Fruit fly (Drosophila melanogaster) whole organism, embryonic: ENCODE results near the gene lectin-37Db.

Source experiments
- Bteb2 ChIP-seq: fragments of 200-800 bp; sonication (Bioruptor generic); optimal IDR thresholded peaks from 2 replicates; lab custom pipeline; 2016; ENCODE audit warnings: missing biosample characterization, missing genetic modification characterization
- CG10267 ChIP-seq: fragments of 200-800 bp; sonication (Bioruptor generic); optimal IDR thresholded peaks from 2 replicates; lab custom pipeline; 2018; ENCODE audit warnings: missing biosample characterization, mild to moderate bottlenecking, missing genetic modification characterization, moderate library complexity
- CG10565 ChIP-seq: fragments of 200-800 bp; sonication (Bioruptor generic); optimal IDR thresholded peaks from 3 replicates; lab custom pipeline; 2016; ENCODE audit warnings: missing biosample characterization, mild to moderate bottlenecking, missing genetic modification characterization
- CG11696 ChIP-seq: fragments of 200-800 bp; sonication (Bioruptor generic); IDR thresholded peaks from 2 replicates; pipeline ENCODE4 v1.3.6; 2022; ENCODE audit warnings: missing biosample characterization, missing genetic modification characterization
- CG11723 ChIP-seq: fragments of 200-800 bp; sonication (Bioruptor generic); optimal IDR thresholded peaks from 2 replicates; lab custom pipeline; 2017; ENCODE audit warnings: missing biosample characterization, mild to moderate bottlenecking, missing genetic modification characterization
- CG13624 ChIP-seq: fragments of 200-800 bp; sonication (Bioruptor generic); optimal IDR thresholded peaks from 2 replicates; lab custom pipeline; 2016; ENCODE audit warnings: missing biosample characterization, missing genetic modification characterization
- CG13894 ChIP-seq: fragments of 200-800 bp; sonication (Bioruptor generic); optimal IDR thresholded peaks from 3 replicates; lab custom pipeline; 2018; ENCODE audit warnings: missing biosample characterization, mild to moderate bottlenecking, missing genetic modification characterization, moderate library complexity
- CG14860 ChIP-seq: fragments of 200-800 bp; sonication (Bioruptor generic); IDR thresholded peaks from 3 replicates; pipeline ENCODE4 v1.3.6; 2022; ENCODE audit warnings: missing biosample characterization, missing genetic modification characterization; ENCODE audit not compliant: partially characterized antibody
- CG15514 ChIP-seq: fragments of 200-800 bp; sonication (Bioruptor generic); optimal IDR thresholded peaks from 3 replicates; lab custom pipeline; 2017; ENCODE audit warnings: missing biosample characterization, missing genetic modification characterization, mild to moderate bottlenecking, moderate library complexity, missing genetic modification reagents
- CG1602 ChIP-seq: fragments of 200-800 bp; sonication (Bioruptor generic); optimal IDR thresholded peaks from 3 replicates; lab custom pipeline; 2016; ENCODE audit warnings: missing biosample characterization, missing genetic modification characterization
- CG17612 ChIP-seq: fragments of 200-800 bp; sonication (Bioruptor generic); IDR thresholded peaks from 2 replicates; pipeline ENCODE4 v1.3.6; 2022; ENCODE audit warnings: missing biosample characterization, missing genetic modification characterization
- CG18599 ChIP-seq: fragments of 200-800 bp; sonication (Bioruptor generic); optimal IDR thresholded peaks from 3 replicates; lab custom pipeline; 2017; ENCODE audit warnings: missing biosample characterization, missing genetic modification characterization, mild to moderate bottlenecking, moderate library complexity, missing genetic modification reagents
- CG3065 ChIP-seq: fragments of 200-800 bp; sonication (Bioruptor generic); optimal IDR thresholded peaks from 2 replicates; lab custom pipeline; 2016; ENCODE audit warnings: missing biosample characterization, missing genetic modification characterization
- CG31441 ChIP-seq: fragments of 200-800 bp; sonication (Bioruptor generic); IDR thresholded peaks from 2 replicates; pipeline ENCODE4 v1.3.6; 2022; ENCODE audit warnings: missing biosample characterization, missing genetic modification characterization
- CG3838 ChIP-seq: fragments of 200-800 bp; sonication (Bioruptor generic); optimal IDR thresholded peaks from 3 replicates; lab custom pipeline; 2016; ENCODE audit warnings: missing biosample characterization, missing genetic modification characterization
- CG6175 ChIP-seq: fragments of 200-800 bp; sonication (Bioruptor generic); IDR thresholded peaks from 3 replicates; pipeline ENCODE4 v1.3.6; 2022; ENCODE audit warnings: missing biosample characterization, missing genetic modification characterization
- CG6854 ChIP-seq: fragments of 200-800 bp; sonication (Bioruptor generic); optimal IDR thresholded peaks from 3 replicates; lab custom pipeline; 2017; ENCODE audit warnings: missing biosample characterization, mild to moderate bottlenecking, missing genetic modification characterization
- CG7556 ChIP-seq: fragments of 200-800 bp; sonication (Bioruptor generic); optimal IDR thresholded peaks from 2 replicates; lab custom pipeline; 2017; ENCODE audit warnings: missing biosample characterization, mild to moderate bottlenecking, missing genetic modification characterization
- CG7745 ChIP-seq: fragments of 200-800 bp; sonication (Bioruptor generic); optimal IDR thresholded peaks from 2 replicates; lab custom pipeline; 2018; ENCODE audit warnings: missing biosample characterization, mild to moderate bottlenecking, missing genetic modification characterization, moderate library complexity
- CG9727 ChIP-seq: fragments of 200-800 bp; sonication (Bioruptor generic); optimal IDR thresholded peaks from 3 replicates; lab custom pipeline; 2017; ENCODE audit warnings: missing biosample characterization, mild to moderate bottlenecking, missing genetic modification characterization
- D19A ChIP-seq: fragments of 200-800 bp; optimal IDR thresholded peaks from 3 replicates; lab custom pipeline; 2019; ENCODE audit warnings: missing biosample characterization, mild to moderate bottlenecking, missing genetic modification characterization, moderate library complexity
- Dfd ChIP-seq, 2 experiments: fragments of >200 bp; optimal IDR thresholded peaks; 2 replicates each; lab custom pipeline; 2017; ENCODE audit warnings: missing biosample characterization in 2 of 2, missing genetic modification characterization in 2 of 2
- Dip3 ChIP-seq: fragments of 200-800 bp; sonication (Bioruptor generic); optimal IDR thresholded peaks from 3 replicates; lab custom pipeline; 2016; ENCODE audit warnings: missing biosample characterization, missing genetic modification characterization
- Dp ChIP-seq: fragments of 200-800 bp; sonication (Bioruptor generic); optimal IDR thresholded peaks from 2 replicates; lab custom pipeline; 2018; ENCODE audit warnings: missing biosample characterization, mild to moderate bottlenecking, missing genetic modification characterization, moderate library complexity
- Gug ChIP-seq: fragments of 200-800 bp; sonication (Bioruptor generic); IDR thresholded peaks from 4 replicates; pipeline ENCODE4 v1.3.6; 2022; ENCODE audit warnings: missing biosample characterization, missing genetic modification characterization
- HLH3B ChIP-seq: fragments of 200-800 bp; sonication (Bioruptor generic); IDR thresholded peaks from 2 replicates; pipeline ENCODE4 v1.3.6; 2022; ENCODE audit warnings: missing biosample characterization, missing genetic modification characterization
- HLH4C ChIP-seq: fragments of 200-800 bp; sonication (Bioruptor generic); IDR thresholded peaks from 3 replicates; pipeline ENCODE4 v1.3.6; 2022; ENCODE audit warnings: missing biosample characterization, missing genetic modification characterization; ENCODE audit not compliant: partially characterized antibody
- Hmr ChIP-seq: fragments of 200-800 bp; sonication (Bioruptor generic); optimal IDR thresholded peaks from 3 replicates; lab custom pipeline; 2017; ENCODE audit warnings: mild to moderate bottlenecking, missing biosample characterization, missing genetic modification reagents, missing genetic modification characterization
- Lpt ChIP-seq: fragments of >200 bp; optimal IDR thresholded peaks from 2 replicates; lab custom pipeline; 2018; ENCODE audit warnings: missing biosample characterization, missing genetic modification characterization
- Max ChIP-seq: fragments of 200-800 bp; sonication (Bioruptor generic); optimal IDR thresholded peaks from 2 replicates; lab custom pipeline; 2016; ENCODE audit warnings: missing biosample characterization, mild to moderate bottlenecking, missing genetic modification characterization
- Nf-YC ChIP-seq: fragments of 200-800 bp; optimal IDR thresholded peaks from 3 replicates; lab custom pipeline; 2019; ENCODE audit warnings: missing biosample characterization, mild to moderate bottlenecking, missing genetic modification characterization, moderate library complexity
- Oaz ChIP-seq: fragments of 200-800 bp; sonication (Bioruptor generic); IDR thresholded peaks from 2 replicates; pipeline ENCODE4 v1.3.6; 2022; ENCODE audit warnings: missing biosample characterization, missing genetic modification characterization
- Ravus ChIP-seq: fragments of 200-800 bp; sonication (Bioruptor generic); IDR thresholded peaks from 2 replicates; pipeline ENCODE4 v1.3.6; 2022; ENCODE audit warnings: missing biosample characterization, missing genetic modification characterization
- Sox102F ChIP-seq: fragments of 200-800 bp; sonication (Bioruptor generic); optimal IDR thresholded peaks from 2 replicates; lab custom pipeline; 2018; ENCODE audit warnings: missing biosample characterization, mild to moderate bottlenecking, missing genetic modification characterization, moderate library complexity
- Xrp1 ChIP-seq: fragments of 200-800 bp; sonication (Bioruptor generic); IDR thresholded peaks from 2 replicates; pipeline ENCODE4 v1.3.6; 2022; ENCODE audit warnings: missing biosample characterization, missing genetic modification characterization
- amos ChIP-seq: fragments of 200-800 bp; sonication (Bioruptor generic); IDR thresholded peaks from 2 replicates; pipeline ENCODE4 v1.3.6; 2022; ENCODE audit warnings: missing biosample characterization, missing genetic modification characterization; ENCODE audit not compliant: partially characterized antibody
- bcd ChIP-seq: fragments of 200-800 bp; sonication (Bioruptor generic); optimal IDR thresholded peaks from 2 replicates; lab custom pipeline; 2017; ENCODE audit warnings: missing biosample characterization, mild to moderate bottlenecking, missing genetic modification characterization
- btn ChIP-seq: fragments of 200-800 bp; sonication (Bioruptor generic); optimal IDR thresholded peaks from 2 replicates; lab custom pipeline; 2016; ENCODE audit warnings: missing biosample characterization, missing genetic modification characterization
- cas ChIP-seq: fragments of 200-800 bp; sonication (Bioruptor generic); IDR thresholded peaks from 2 replicates; pipeline ENCODE4 v1.3.6; 2022; ENCODE audit warnings: missing biosample characterization, missing genetic modification characterization
- ci ChIP-seq: fragments of 200-800 bp; sonication (Bioruptor generic); IDR thresholded peaks from 3 replicates; pipeline ENCODE4 v1.3.6; 2022; ENCODE audit warnings: missing biosample characterization, missing genetic modification characterization
- fd64A ChIP-seq: fragments of 200-800 bp; sonication (Bioruptor generic); optimal IDR thresholded peaks from 3 replicates; lab custom pipeline; 2018; ENCODE audit warnings: missing biosample characterization, mild to moderate bottlenecking, missing genetic modification characterization
- fu2 ChIP-seq: fragments of 200-800 bp; sonication (Bioruptor generic); optimal IDR thresholded peaks from 2 replicates; lab custom pipeline; 2016; ENCODE audit warnings: missing biosample characterization, missing genetic modification characterization
- oc ChIP-seq: fragments of 200-800 bp; sonication (Bioruptor generic); optimal IDR thresholded peaks from 2 replicates; lab custom pipeline; 2018; ENCODE audit warnings: missing biosample characterization, mild to moderate bottlenecking, missing genetic modification characterization, moderate library complexity
- psq ChIP-seq: fragments of 200-800 bp; sonication (Bioruptor generic); optimal IDR thresholded peaks from 2 replicates; lab custom pipeline; 2017; ENCODE audit warnings: missing biosample characterization, missing genetic modification characterization
- repo ChIP-seq: fragments of 200-800 bp; sonication (Bioruptor generic); optimal IDR thresholded peaks from 2 replicates; lab custom pipeline; 2016; ENCODE audit warnings: missing biosample characterization, missing genetic modification characterization
- salm ChIP-seq: fragments of 200-800 bp; sonication (Bioruptor generic); optimal IDR thresholded peaks from 2 replicates; lab custom pipeline; 2018; ENCODE audit warnings: missing biosample characterization, mild to moderate bottlenecking, missing genetic modification characterization
- sima ChIP-seq: fragments of 200-800 bp; sonication (Bioruptor generic); optimal IDR thresholded peaks from 2 replicates; lab custom pipeline; 2016; ENCODE audit warnings: missing biosample characterization, missing genetic modification characterization
- tup ChIP-seq: fragments of 200-800 bp; sonication (Bioruptor generic); optimal IDR thresholded peaks from 2 replicates; lab custom pipeline; 2016; ENCODE audit warnings: missing biosample characterization, mild to moderate bottlenecking, missing genetic modification characterization, moderate library complexity
- wor ChIP-seq: fragments of 200-800 bp; sonication (Bioruptor generic); IDR thresholded peaks from 2 replicates; pipeline ENCODE4 v1.3.6; 2022; ENCODE audit warnings: missing biosample characterization, missing genetic modification characterization
- zen2 ChIP-seq: fragments of 200-800 bp; sonication (Bioruptor generic); IDR thresholded peaks from 3 replicates; pipeline ENCODE4 v1.3.6; 2022; ENCODE audit warnings: missing biosample characterization, missing genetic modification characterization; ENCODE audit not compliant: partially characterized antibody
- zfh1 ChIP-seq: fragments of 200-800 bp; sonication (Bioruptor generic); IDR thresholded peaks from 3 replicates; pipeline ENCODE4 v1.3.6; 2022; ENCODE audit warnings: missing biosample characterization, missing genetic modification characterization

Gene lectin-37Db

DNA sequence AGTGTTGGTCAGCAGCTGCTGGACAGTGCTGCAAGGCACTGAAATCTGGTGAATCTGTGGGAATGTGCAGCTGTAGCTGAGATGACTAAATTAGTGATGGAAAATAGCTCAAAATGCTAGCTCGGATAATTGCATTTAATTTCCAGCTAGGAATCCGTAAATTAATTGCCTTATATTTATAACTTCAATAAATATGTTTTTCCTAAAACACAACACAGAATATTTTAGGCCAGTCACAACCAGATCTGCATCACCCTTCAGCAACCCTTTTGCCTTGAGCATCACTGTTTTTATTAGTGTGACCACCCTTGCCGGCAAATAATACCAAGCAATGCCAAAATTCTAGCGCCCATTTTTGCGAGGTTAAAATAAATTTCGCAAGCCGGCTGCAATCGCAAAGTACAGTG lies 25.9 kb downstream of the lectin-37Db start, which contains the start of gene Hs2st (continued):
- no peak for TF ChIP-seq Lpt (GFP tag; lab: Kevin White, UChicago)
- peak; percentile 97 for TF ChIP-seq Dip3 (GFP tag; lab: Kevin White, UChicago)
- TF ChIP-seq Oaz (GFP tag; lab: Robert Waterston, UW) = peak; percentile 87
- peak; percentile 96 for TF ChIP-seq Max (GFP tag; lab: Kevin White, UChicago)
- no peak for TF ChIP-seq CG7745 (tag; lab: Kevin White, UChicago)
- TF ChIP-seq Gug (GFP tag; lab: Robert Waterston, UW) = peak; percentile 93
- TF ChIP-seq HLH4C (GFP tag; lab: Robert Waterston, UW) = no peak
- TF ChIP-seq fd64A = peak; percentile 3
- TF ChIP-seq salm = peak; percentile 65
- TF ChIP-seq CG17612 (GFP tag; lab: Robert Waterston, UW) = peak; percentile 78
- TF ChIP-seq CG6175 = peak; percentile 88
- peak; percentile 79 for TF ChIP-seq CG3838 (GFP tag; lab: Kevin White, UChicago)
- TF ChIP-seq CG6854 (GFP tag; lab: Kevin White, UChicago) = peak; percentile 58
- peak; percentile 85 for TF ChIP-seq CG15514 (GFP tag; lab: Kevin White, UChicago)
- TF ChIP-seq psq (GFP tag; lab: Kevin White, UChicago) = peak; percentile 83
- peak; percentile 86 for TF ChIP-seq btn (GFP tag; lab: Kevin White, UChicago)
- TF ChIP-seq amos = peak; percentile 42; the same call in 1 of the 2 replicates
- peak; percentile 89 for TF ChIP-seq repo (GFP tag; lab: Kevin White, UChicago)
- TF ChIP-seq HLH3B (GFP tag; lab: Robert Waterston, UW) = peak; percentile 86
- no peak for TF ChIP-seq Dfd (GFP tag; optimal IDR thresholded peaks at IDR 0.05; lab: Kevin White, UChicago)
- peak; percentile 88 for TF ChIP-seq CG7556
- peak; percentile 90 for TF ChIP-seq CG13894 (tag; lab: Kevin White, UChicago)
- peak; percentile 85 for TF ChIP-seq CG3065
- TF ChIP-seq CG14860 = no peak
- TF ChIP-seq wor = peak; percentile 89
- peak; percentile 92 for TF ChIP-seq bcd
- peak; percentile 79 for TF ChIP-seq Ravus (GFP tag; lab: Robert Waterston, UW)
- TF ChIP-seq sima (GFP tag; lab: Kevin White, UChicago) = peak; percentile 79
- TF ChIP-seq Nf-YC (tag; lab: Kevin White, UChicago) = peak; percentile 83
- peak; percentile 94 for TF ChIP-seq zfh1 (GFP tag; lab: Robert Waterston, UW)
- TF ChIP-seq CG11696 (GFP tag; lab: Robert Waterston, UW) = peak; percentile 55
- TF ChIP-seq oc (tag; lab: Kevin White, UChicago) = peak; percentile 65
- peak; percentile 89 for TF ChIP-seq Sox102F (GFP tag; lab: Kevin White, UChicago)
- TF ChIP-seq zen2 (GFP tag; lab: Robert Waterston, UW) = no peak
- TF ChIP-seq CG13624 (GFP tag; lab: Kevin White, UChicago) = peak; percentile 95
- peak; percentile 83 for TF ChIP-seq ci
- TF ChIP-seq CG31441 (GFP tag; lab: Robert Waterston, UW) = no peak; the same call in 1 of the 2 replicates
- TF ChIP-seq CG18599 (GFP tag; lab: Kevin White, UChicago) = peak; percentile 91
- TF ChIP-seq D19A (tag; lab: Kevin White, UChicago) = peak; percentile 66
- TF ChIP-seq fu2 = peak; percentile 96
- peak; percentile 89 for TF ChIP-seq CG9727 (GFP tag; lab: Kevin White, UChicago)
- peak; percentile 72 for TF ChIP-seq CG10565 (GFP tag; lab: Kevin White, UChicago)
- peak; percentile 99 for TF ChIP-seq CG10267 (tag; lab: Kevin White, UChicago)
- TF ChIP-seq CG11723 = peak; percentile 85
- TF ChIP-seq tup (GFP tag; lab: Kevin White, UChicago) = peak; percentile 91
- peak; percentile 95 for TF ChIP-seq Hmr (GFP tag; lab: Kevin White, UChicago)
- peak; percentile 89 for TF ChIP-seq cas
- TF ChIP-seq Dp (GFP tag; lab: Kevin White, UChicago) = peak; percentile 67
- peak; percentile 94 for TF ChIP-seq Xrp1 (GFP tag; lab: Robert Waterston, UW)
- peak; percentile 95 for TF ChIP-seq Bteb2 (GFP tag; lab: Kevin White, UChicago)
- peak; percentile 95 for TF ChIP-seq CG1602
